Fruit fly (Drosophila melanogaster) whole organism, wandering third instar larva: ENCODE data around the gene CG1532.

Source experiments
- Abd-B ChIP-seq: fragments of >200 bp; optimal IDR thresholded peaks from 2 replicates; lab custom pipeline; 2017; ENCODE audit warnings: missing biosample characterization, missing genetic modification characterization
- CG9705 ChIP-seq: fragments of 200-800 bp; sonication (Bioruptor generic); optimal IDR thresholded peaks from 2 replicates; lab custom pipeline; 2018; ENCODE audit warnings: missing biosample characterization, mild to moderate bottlenecking, missing genetic modification characterization
- CrebA ChIP-seq: fragments of 200-800 bp; sonication (Bioruptor generic); optimal IDR thresholded peaks from 2 replicates; lab custom pipeline; 2016; ENCODE audit warnings: missing biosample characterization, mild to moderate bottlenecking, missing genetic modification characterization, borderline replicate concordance
- Dfd ChIP-seq: fragments of >200 bp; optimal IDR thresholded peaks from 2 replicates; lab custom pipeline; 2017; ENCODE audit warnings: missing biosample characterization, missing genetic modification characterization
- Dif ChIP-seq: fragments of 200-275, 200-300 bp; sonication (Bioruptor generic); optimal IDR thresholded peaks from 2 replicates; lab custom pipeline; 2018; ENCODE audit warnings: missing biosample characterization, missing genetic modification characterization; ENCODE audit not compliant: partially characterized antibody
- GATAd ChIP-seq: sonication (Bioruptor generic); optimal IDR thresholded peaks from 2 replicates; lab custom pipeline; 2016; ENCODE audit warnings: missing biosample characterization, missing genetic modification characterization
- HLH106 ChIP-seq: fragments of 200-800 bp; optimal IDR thresholded peaks from 3 replicates; lab custom pipeline; 2019; ENCODE audit warnings: missing biosample characterization, mild to moderate bottlenecking, missing genetic modification characterization, moderate library complexity
- Hnf4 ChIP-seq: fragments of 200-800 bp; sonication (Bioruptor generic); optimal IDR thresholded peaks from 2 replicates; lab custom pipeline; 2016; ENCODE audit warnings: missing biosample characterization, mild to moderate bottlenecking, missing genetic modification characterization
- Hr78 ChIP-seq: fragments of >200 bp; optimal IDR thresholded peaks from 2 replicates; lab custom pipeline; 2017; ENCODE audit warnings: missing biosample characterization, missing genetic modification characterization
- Hr83 ChIP-seq: fragments of 200-300 bp; sonication (Bioruptor generic); optimal IDR thresholded peaks from 2 replicates; lab custom pipeline; 2016; ENCODE audit warnings: missing biosample characterization, mild to moderate bottlenecking, missing genetic modification characterization, moderate library complexity; ENCODE audit not compliant: poor library complexity, severe bottlenecking
- Jra ChIP-seq: sonication (Bioruptor generic); optimal IDR thresholded peaks from 2 replicates; lab custom pipeline; 2016; ENCODE audit warnings: missing biosample characterization, missing genetic modification characterization
- Mio ChIP-seq: sonication (Bioruptor generic); optimal IDR thresholded peaks from 2 replicates; lab custom pipeline; 2016; ENCODE audit warnings: missing biosample characterization, missing genetic modification characterization
- Myc ChIP-seq: fragments of >200 bp; optimal IDR thresholded peaks from 2 replicates; lab custom pipeline; 2017
- N ChIP-seq: fragments of >200 bp; optimal IDR thresholded peaks from 2 replicates; lab custom pipeline; 2018; ENCODE audit warnings: missing biosample characterization, missing external identifiers, missing genetic modification characterization
- OdsH ChIP-seq: fragments of 200-800 bp; sonication (Bioruptor generic); optimal IDR thresholded peaks from 2 replicates; lab custom pipeline; 2016; ENCODE audit warnings: missing biosample characterization, mild to moderate bottlenecking, missing genetic modification characterization
- Rel ChIP-seq, 2 experiments: fragments of 200-800 bp; sonication (Bioruptor generic) in 1 of 2; optimal IDR thresholded peaks; 2 replicates in 1 of 2; 3 replicates in 1 of 2; lab custom pipeline; 2016 to 2019; ENCODE audit warnings: mild to moderate bottlenecking in 2 of 2, missing biosample characterization in 2 of 2, missing genetic modification characterization in 2 of 2, moderate library complexity in 1 of 2
- Sp1 ChIP-seq: fragments of 200-800 bp; sonication (Bioruptor generic); optimal IDR thresholded peaks from 3 replicates; lab custom pipeline; 2019; ENCODE audit warnings: missing biosample characterization, mild to moderate bottlenecking, missing genetic modification characterization, moderate library complexity
- Vsx2 ChIP-seq: fragments of 200-300, 225-300 bp; sonication (Bioruptor generic); optimal IDR thresholded peaks from 2 replicates; lab custom pipeline; 2018; ENCODE audit warnings: missing biosample characterization, missing genetic modification characterization; ENCODE audit not compliant: partially characterized antibody
- br ChIP-seq: fragments of 200-800 bp; sonication (Bioruptor generic); optimal IDR thresholded peaks from 2 replicates; lab custom pipeline; 2016; ENCODE audit warnings: missing biosample characterization, missing genetic modification characterization
- brk ChIP-seq: fragments of 200-800 bp; sonication (Bioruptor generic); optimal IDR thresholded peaks from 2 replicates; lab custom pipeline; 2016; ENCODE audit warnings: missing biosample characterization, mild to moderate bottlenecking, missing genetic modification characterization
- dl ChIP-seq, 2 experiments: fragments of 175-275, 200-275 bp in 1 of 2; fragments of 200-275 bp in 1 of 2; sonication (Bioruptor generic); optimal IDR thresholded peaks; lab custom pipeline; 2018; ENCODE audit warnings: mild to moderate bottlenecking in 2 of 2, missing biosample characterization in 2 of 2, missing genetic modification characterization in 2 of 2, moderate library complexity in 2 of 2; ENCODE audit not compliant: partially characterized antibody in 2 of 2, insufficient read depth in 1 of 2
- dmrt93B ChIP-seq: fragments of 200-800 bp; sonication (Bioruptor generic); optimal IDR thresholded peaks from 2 replicates; lab custom pipeline; 2018; ENCODE audit warnings: missing biosample characterization, mild to moderate bottlenecking, missing genetic modification characterization
- dsf ChIP-seq: sonication (Bioruptor generic); optimal IDR thresholded peaks from 2 replicates; lab custom pipeline; 2016; ENCODE audit warnings: missing biosample characterization, missing genetic modification characterization, borderline replicate concordance
- ey ChIP-seq: fragments of 200-800 bp; sonication (Bioruptor generic); optimal IDR thresholded peaks from 2 replicates; lab custom pipeline; 2016; ENCODE audit warnings: missing biosample characterization, missing genetic modification characterization
- foxo ChIP-seq, 2 experiments: fragments of 200-800 bp; sonication (Bioruptor generic); optimal IDR thresholded peaks; 2 replicates in 1 of 2; 3 replicates in 1 of 2; lab custom pipeline; 2016 to 2017; ENCODE audit warnings: missing biosample characterization in 2 of 2, missing genetic modification characterization in 2 of 2
- h ChIP-seq: fragments of 200-800 bp; sonication (Bioruptor generic); optimal IDR thresholded peaks from 3 replicates; lab custom pipeline; 2016; ENCODE audit warnings: missing biosample characterization, mild to moderate bottlenecking, missing genetic modification characterization
- jim ChIP-seq: fragments of 175-275, 200-325 bp; sonication (Bioruptor generic); optimal IDR thresholded peaks from 2 replicates; lab custom pipeline; 2016; ENCODE audit warnings: missing biosample characterization, mild to moderate bottlenecking, missing genetic modification characterization
- pan ChIP-seq: fragments of >200 bp; optimal IDR thresholded peaks from 2 replicates; lab custom pipeline; 2017
- psq ChIP-seq: fragments of 200-800 bp; sonication (Bioruptor generic); optimal IDR thresholded peaks from 3 replicates; lab custom pipeline; 2017; ENCODE audit warnings: missing biosample characterization, mild to moderate bottlenecking, missing genetic modification characterization, moderate library complexity
- rgr ChIP-seq: fragments of 200-800 bp; sonication (Bioruptor generic); optimal IDR thresholded peaks from 3 replicates; lab custom pipeline; 2016; ENCODE audit warnings: missing biosample characterization, mild to moderate bottlenecking, missing genetic modification characterization
- tai ChIP-seq: sonication (Bioruptor generic); optimal IDR thresholded peaks from 2 replicates; lab custom pipeline; 2016; ENCODE audit warnings: missing biosample characterization, missing genetic modification characterization
- usp ChIP-seq: fragments of >200 bp; optimal IDR thresholded peaks from 2 replicates; lab custom pipeline; 2017; ENCODE audit warnings: missing biosample characterization, missing genetic modification characterization
- woc ChIP-seq: sonication (Bioruptor generic); optimal IDR thresholded peaks from 2 replicates; lab custom pipeline; 2016; ENCODE audit warnings: missing biosample characterization, mild to moderate bottlenecking, missing genetic modification characterization

The CG1532 gene

dm6 chrX:21034638-21035037 is 6.5 kb upstream of the CG1532 start:
- TF ChIP-seq CrebA (GFP tag; lab: Kevin White, UChicago): no peak
- no peak for TF ChIP-seq foxo (GFP tag; optimal IDR thresholded peaks at IDR 0.05; lab: Kevin White, UChicago)
- no peak for TF ChIP-seq Vsx2 (GFP tag; lab: Kevin White, UChicago)
- TF ChIP-seq Myc: no peak
- no peak for TF ChIP-seq Jra
- TF ChIP-seq Rel (GFP tag; optimal IDR thresholded peaks at IDR 0.05; lab: Kevin White, UChicago): no peak
- no peak for TF ChIP-seq Rel (tag; optimal IDR thresholded peaks at IDR 0.05; lab: Kevin White, UChicago)
- TF ChIP-seq, all 38 proteins: peak for 0

- no peak for TF ChIP-seq OdsH (GFP tag; lab: Kevin White, UChicago)
- TF ChIP-seq Rel (GFP tag; optimal IDR thresholded peaks at IDR 0.05; lab: Kevin White, UChicago): no peak
- TF ChIP-seq Rel (tag; optimal IDR thresholded peaks at IDR 0.05; lab: Kevin White, UChicago): peak; percentile 67
- no peak for TF ChIP-seq br (GFP tag; lab: Kevin White, UChicago)
- no peak for TF ChIP-seq Vsx2 (GFP tag; lab: Kevin White, UChicago)
Measured at dm6 chrX:21031819-21032261, 3.7 kb upstream of the CG1532 start, which contains the start of gene CG1529. CG1529 (minus strand) TSS chrX:21031950.

- TF ChIP-seq dsf (GFP tag; lab: Kevin White, UChicago): no peak
- no peak for TF ChIP-seq br (GFP tag; lab: Kevin White, UChicago)
- no peak for TF ChIP-seq Mio (GFP tag; lab: Kevin White, UChicago)
- no peak for TF ChIP-seq GATAd (GFP tag; lab: Kevin White, UChicago)
- TF ChIP-seq CG9705: no peak
- TF ChIP-seq dmrt93B (GFP tag; lab: Kevin White, UChicago): no peak
- no peak for TF ChIP-seq dl (GFP tag; optimal IDR thresholded peaks at IDR 0.05; lab: Kevin White, UChicago; ENCODE audit: insufficient read depth in 1 of 2, partially characterized antibody in 2 of 2)
- TF ChIP-seq Abd-B: no peak
- TF ChIP-seq Rel (GFP tag; optimal IDR thresholded peaks at IDR 0.05; lab: Kevin White, UChicago): no peak
- TF ChIP-seq Rel (tag; optimal IDR thresholded peaks at IDR 0.05; lab: Kevin White, UChicago): no peak
- TF ChIP-seq jim (GFP tag; lab: Kevin White, UChicago): no peak
- TF ChIP-seq usp (GFP tag; lab: Kevin White, UChicago): no peak
- no peak for TF ChIP-seq ey (GFP tag; lab: Kevin White, UChicago)
- TF ChIP-seq Hr83 (GFP tag; lab: Kevin White, UChicago): no peak
- TF ChIP-seq rgr (GFP tag; lab: Kevin White, UChicago): no peak
- no peak for TF ChIP-seq Hnf4 (GFP tag; lab: Kevin White, UChicago)
- TF ChIP-seq pan: no peak
- no peak for TF ChIP-seq Dif (GFP tag; lab: Kevin White, UChicago)
- TF ChIP-seq Jra: no peak
- TF ChIP-seq foxo (GFP tag; optimal IDR thresholded peaks at IDR 0.05; lab: Kevin White, UChicago): no peak
- TF ChIP-seq Dfd (GFP tag; lab: Kevin White, UChicago): no peak
Measured at dm6 chrX:21025788-21026187, 2.4 kb downstream of the CG1532 start, which contains the start of gene r-cup. r-cup (minus strand) TSS chrX:21025888.

dm6 chrX:21017568-21017967 is 10.6 kb downstream of the CG1532 start:
- no peak for TF ChIP-seq Dif (GFP tag; lab: Kevin White, UChicago)
- no peak for TF ChIP-seq h (GFP tag; lab: Kevin White, UChicago)
- TF ChIP-seq HLH106 (tag; lab: Kevin White, UChicago): no peak
- TF ChIP-seq Abd-B: no peak
- no peak for TF ChIP-seq CG9705
- no peak for TF ChIP-seq N (GFP tag; lab: Kevin White, UChicago)
- no peak for TF ChIP-seq Dfd (GFP tag; lab: Kevin White, UChicago)
- TF ChIP-seq Sp1 (GFP tag; lab: Kevin White, UChicago): no peak
- no peak for TF ChIP-seq dl (GFP tag; optimal IDR thresholded peaks at IDR 0.05; lab: Kevin White, UChicago; ENCODE audit: insufficient read depth in 1 of 2, partially characterized antibody in 2 of 2)
- no peak for TF ChIP-seq br (GFP tag; lab: Kevin White, UChicago)

dm6 chrX:21010541-21010940 is 17.6 kb downstream of the CG1532 start:
- no peak for TF ChIP-seq woc (GFP tag; lab: Kevin White, UChicago)
- no peak for TF ChIP-seq GATAd (GFP tag; lab: Kevin White, UChicago)
- TF ChIP-seq br (GFP tag; lab: Kevin White, UChicago): no peak
- TF ChIP-seq tai (GFP tag; lab: Kevin White, UChicago): no peak
- no peak for TF ChIP-seq Hr83 (GFP tag; lab: Kevin White, UChicago)
- no peak for TF ChIP-seq pan
- TF ChIP-seq brk: no peak
- TF ChIP-seq psq: no peak
- no peak for TF ChIP-seq foxo (GFP tag; optimal IDR thresholded peaks at IDR 0.05; lab: Kevin White, UChicago)
- TF ChIP-seq dsf (GFP tag; lab: Kevin White, UChicago): no peak
- no peak for TF ChIP-seq Dfd (GFP tag; lab: Kevin White, UChicago)
- no peak for TF ChIP-seq Myc
- no peak for TF ChIP-seq jim (GFP tag; lab: Kevin White, UChicago)
- TF ChIP-seq CG9705: no peak
- no peak for TF ChIP-seq Hr78
